Worm (Caenorhabditis elegans) whole organism, midembryonic: Measurements from ENCODE around the gene kbp-3.

Source experiments
- T22C8.4 ChIP-seq: fragments of 200-800 bp; sonication (Bioruptor generic); IDR thresholded peaks from 2 replicates; pipeline ENCODE4 v1.3.6; 2022; ENCODE audit warnings: missing genetic modification characterization, missing compliant biosample characterization
- cog-1 ChIP-seq: sonication (generic microtip); optimal IDR thresholded peaks from 2 replicates; lab custom pipeline; 2016; ENCODE audit warnings: missing genetic modification characterization, missing compliant biosample characterization
- flt-1 ChIP-seq: fragments of 200-800 bp; sonication (Bioruptor generic); IDR thresholded peaks from 2 replicates; pipeline ENCODE4 v1.3.6; 2022; ENCODE audit warnings: missing genetic modification characterization, missing compliant biosample characterization
- klf-2 ChIP-seq: fragments of 200-800 bp; sonication (Bioruptor generic); conservative IDR thresholded peaks from 2 replicates; pipeline ENCODE4 v1.3.6; 2022; ENCODE audit warnings: missing genetic modification reagents, missing genetic modification characterization, missing compliant biosample characterization
- tab-1 ChIP-seq: fragments of 200-800 bp; sonication (Bioruptor generic); IDR thresholded peaks from 2 replicates; pipeline ENCODE4 v1.3.6; 2022; ENCODE audit warnings: missing genetic modification characterization, missing compliant biosample characterization
- ztf-23 ChIP-seq: fragments of 200-800 bp; sonication (Bioruptor generic); IDR thresholded peaks from 2 replicates; pipeline ENCODE4 v1.3.6; 2022; ENCODE audit warnings: missing genetic modification reagents, missing genetic modification characterization, missing compliant biosample characterization
- ztf-29 ChIP-seq: fragments of 200-800 bp; sonication (Bioruptor generic); IDR thresholded peaks from 2 replicates; pipeline ENCODE4 v1.3.6; 2022; ENCODE audit warnings: missing genetic modification reagents, missing genetic modification characterization, missing compliant biosample characterization

ce11 chrII:14428834-14429233 lies 39.0 kb upstream of the kbp-3 start:
- TF ChIP-seq flt-1, result no peak
- TF ChIP-seq klf-2 (GFP tag; lab: Robert Waterston, UW), result no peak
- no peak for TF ChIP-seq cog-1
- TF ChIP-seq ztf-23 (GFP tag; lab: Robert Waterston, UW), result no peak
- no peak for TF ChIP-seq T22C8.4 (GFP tag; lab: Robert Waterston, UW)
- no peak for TF ChIP-seq tab-1 (GFP tag; lab: Robert Waterston, UW)
- no peak for TF ChIP-seq ztf-29 (GFP tag; lab: Robert Waterston, UW)
